Fruit fly (Drosophila melanogaster): ENCODE measurements around the gene CG10761.

DNA sequence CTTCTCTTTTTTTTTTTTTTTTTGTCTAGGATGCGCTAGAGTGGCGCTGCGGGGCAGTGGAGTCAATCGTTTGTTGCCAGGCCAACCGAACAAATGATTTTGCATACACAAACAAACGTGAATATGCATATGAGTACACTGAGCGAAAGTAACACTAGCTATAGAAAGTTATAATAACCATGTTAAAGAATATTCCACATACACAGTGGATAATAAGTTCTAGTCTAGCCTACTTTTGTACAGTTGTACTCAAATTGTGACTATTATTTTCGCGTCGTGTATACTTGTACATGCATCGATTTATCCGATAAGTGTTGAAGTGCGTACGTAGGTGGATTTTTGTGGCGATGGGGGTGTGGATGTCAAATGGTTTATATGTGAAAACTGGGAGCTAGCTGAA, 44.5 kb upstream of the CG10761 start:
- TF ChIP-seq CG8159 (tag; optimal IDR thresholded peaks at IDR 0.05): peak; percentile 19
- peak; percentile 46 for TF ChIP-seq Ets98B (GFP tag; IDR thresholded peaks at IDR 0.05)
- TF ChIP-seq CG12605 (GFP tag; IDR thresholded peaks at IDR 0.05): no peak
- no peak for TF ChIP-seq CG13204 (GFP tag; optimal IDR thresholded peaks at IDR 0.05)
- no peak for TF ChIP-seq D1 (tag; optimal IDR thresholded peaks at IDR 0.05)
- TF ChIP-seq CG32121 (GFP tag; IDR thresholded peaks at IDR 0.05): 0 out of 2 replicates have a peak, but pooled peaks have one; percentile 26
- no peak for TF ChIP-seq CG34367 (tag; optimal IDR thresholded peaks at IDR 0.05)
- TF ChIP-seq CG10348 (GFP tag; IDR thresholded peaks at IDR 0.05): no peak
- peak; percentile 26 for TF ChIP-seq CG8301 (tag; optimal IDR thresholded peaks at IDR 0.05)
- no peak for TF ChIP-seq Snoo (tag; optimal IDR thresholded peaks at IDR 0.05)
- peak; percentile 3 for TF ChIP-seq CG9948 (tag; optimal IDR thresholded peaks at IDR 0.05)
- TF ChIP-seq CG15710 (tag; optimal IDR thresholded peaks at IDR 0.05): peak; percentile 14
